Fruit fly (Drosophila melanogaster) ovary, adult (tissue): ENCODE results near the gene PIP82.

Experiments
- CG17801 ChIP-seq: fragments of 200-800 bp; optimal IDR thresholded peaks from 2 replicates; lab custom pipeline; 2019; ENCODE audit warnings: missing biosample characterization, mild to moderate bottlenecking, missing genetic modification characterization, moderate library complexity; ENCODE audit not compliant: partially characterized antibody

The PIP82 gene

dm6 chrX:8483671-8484070, 45.8 kb downstream of the PIP82 start, which contains the start of gene CG33223:
TSS of gene CG33223 (minus strand) at chrX:8483885.
- no peak for TF ChIP-seq CG17801 (GFP tag; lab: Kevin White, UChicago)

- no peak for TF ChIP-seq CG17801 (GFP tag; lab: Kevin White, UChicago)
Measured at dm6 chrX:8481462-8481861, 48.0 kb downstream of the PIP82 start, which contains the start of gene Cp38. TSS of gene Cp38 (plus strand) at chrX:8481837.

- no peak for TF ChIP-seq CG17801 (GFP tag; lab: Kevin White, UChicago)
Measured at dm6 chrX:8479031-8479568, 50.4 kb downstream of the PIP82 start, which contains the start of gene Cp36. TSS of gene Cp36 (plus strand) at chrX:8479319.

- no peak for TF ChIP-seq CG17801 (GFP tag; lab: Kevin White, UChicago)
Measured at dm6 chrX:8476817-8477216, 52.7 kb downstream of the PIP82 start, which contains the start of gene Cp7Fc. TSS of gene Cp7Fc (plus strand) at chrX:8477117.

dm6 chrX:8475657-8476056, 53.8 kb downstream of the PIP82 start:
- no peak for TF ChIP-seq CG17801 (GFP tag; lab: Kevin White, UChicago)
